Fruit fly (Drosophila melanogaster): ENCODE results near the gene muc.

The muc gene

DNA sequence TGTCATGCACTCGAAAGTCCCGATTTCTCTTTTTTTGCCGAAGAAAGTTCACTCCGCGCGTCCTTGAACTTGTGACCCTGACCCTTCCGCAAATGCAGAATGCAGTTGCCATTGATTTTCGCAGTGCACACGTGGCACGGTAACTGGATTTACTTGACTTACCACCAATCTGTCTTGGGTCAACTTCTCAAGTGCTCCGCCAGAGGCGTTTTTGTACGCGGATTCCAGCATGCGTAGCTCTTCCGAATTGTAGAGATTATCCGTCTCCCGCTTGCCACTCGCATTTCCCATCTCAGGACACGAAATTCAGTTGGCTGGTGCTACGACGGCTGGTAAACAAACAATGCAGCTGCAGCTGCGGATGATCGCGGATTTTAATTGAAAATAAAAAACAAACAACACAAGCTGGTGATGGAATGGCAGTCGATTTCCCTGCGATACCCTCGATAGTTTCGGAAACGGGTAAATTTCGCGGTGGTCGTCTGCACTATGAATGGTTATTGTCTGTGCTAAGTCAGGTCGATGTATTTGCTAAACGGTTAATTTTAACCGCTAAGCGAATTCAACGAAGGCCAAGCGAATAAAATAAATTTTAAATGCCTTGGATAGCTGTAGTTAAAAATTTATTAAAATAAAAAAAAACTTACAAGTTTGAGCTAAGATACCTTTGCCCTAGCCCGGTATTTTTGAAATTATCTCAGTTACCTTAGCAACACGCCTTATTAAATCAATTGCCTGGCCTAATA is 38.7 kb upstream of the muc start, which contains the start of the genes CG5149 and gudu (continued):
- TF ChIP-seq CG8281 (tag; optimal IDR thresholded peaks at IDR 0.05), result no peak
- no peak for TF ChIP-seq Deaf1 (tag; optimal IDR thresholded peaks at IDR 0.05)
- TF ChIP-seq CG3726 (GFP tag; IDR thresholded peaks at IDR 0.05), result no peak
- no peak for TF ChIP-seq CG3065 (GFP tag; optimal IDR thresholded peaks at IDR 0.05)
- no peak for TF ChIP-seq Adf1 (GFP tag; IDR thresholded peaks at IDR 0.05)
- no peak for TF ChIP-seq onecut (GFP tag; IDR thresholded peaks at IDR 0.05)
- no peak for TF ChIP-seq Awh (GFP tag; IDR thresholded peaks at IDR 0.05)
- TF ChIP-seq br (optimal IDR thresholded peaks at IDR 0.05), result no peak
- TF ChIP-seq CG9727 (GFP tag; optimal IDR thresholded peaks at IDR 0.05), result no peak
- no peak for TF ChIP-seq grau (tag; optimal IDR thresholded peaks at IDR 0.05)
- TF ChIP-seq CG6272 (GFP tag; IDR thresholded peaks at IDR 0.05), result peak; percentile 41; the same call in 1 of the 2 replicates
- TF ChIP-seq ham (GFP tag; IDR thresholded peaks at IDR 0.05), result no peak
- TF ChIP-seq CG6175 (GFP tag; IDR thresholded peaks at IDR 0.05), result no peak
- TF ChIP-seq cato (GFP tag; optimal IDR thresholded peaks at IDR 0.05; ENCODE audit: borderline replicate concordance), result no peak
- no peak for TF ChIP-seq Six4 (GFP tag; optimal IDR thresholded peaks at IDR 0.05)
- no peak for TF ChIP-seq ttk (GFP tag; IDR thresholded peaks at IDR 0.05)
- TF ChIP-seq Hr78 (GFP tag; optimal IDR thresholded peaks at IDR 0.05), result peak in 1 of 2 experiments; percentile 90
- TF ChIP-seq CG3407 (GFP tag; optimal IDR thresholded peaks at IDR 0.05), result no peak
- no peak for TF ChIP-seq gt (GFP tag; IDR thresholded peaks at IDR 0.05)
- no peak for TF ChIP-seq Chrac-16 (GFP tag; optimal IDR thresholded peaks at IDR 0.05)
- no peak for TF ChIP-seq Sox102F (GFP tag; optimal IDR thresholded peaks at IDR 0.05)
- TF ChIP-seq CG32772 (GFP tag; IDR thresholded peaks at IDR 0.05), result 0 out of 2 replicates have a peak, but pooled peaks have one; percentile 28
- no peak for TF ChIP-seq D19B (GFP tag; optimal IDR thresholded peaks at IDR 0.05)
- peak; percentile 93 for TF ChIP-seq CG13287 (GFP tag; IDR thresholded peaks at IDR 0.05; ENCODE audit: partially characterized antibody)
- no peak for TF ChIP-seq Tbp (GFP tag; optimal IDR thresholded peaks at IDR 0.05)
- TF ChIP-seq tin (GFP tag; optimal IDR thresholded peaks at IDR 0.05), result no peak
- TF ChIP-seq emc (GFP tag; optimal IDR thresholded peaks at IDR 0.05), result no peak
- TF ChIP-seq CG1529 (GFP tag; optimal IDR thresholded peaks at IDR 0.05), result no peak
- TF ChIP-seq esg (GFP tag; conservative IDR thresholded peaks at IDR 0.05), result no peak
- no peak for TF ChIP-seq tio (GFP tag; optimal IDR thresholded peaks at IDR 0.05)
- TF ChIP-seq Vsx1 (GFP tag; optimal IDR thresholded peaks at IDR 0.05), result no peak
- no peak for TF ChIP-seq Ravus (GFP tag; IDR thresholded peaks at IDR 0.05)
- no peak for TF ChIP-seq CG3838 (GFP tag; optimal IDR thresholded peaks at IDR 0.05)
- TF ChIP-seq Mad (GFP tag; optimal IDR thresholded peaks at IDR 0.05), result no peak
- no peak for TF ChIP-seq B-H1 (GFP tag; IDR thresholded peaks at IDR 0.05)
- TF ChIP-seq chn (GFP tag; optimal IDR thresholded peaks at IDR 0.05), result no peak
- TF ChIP-seq az2 (GFP tag; optimal IDR thresholded peaks at IDR 0.05), result no peak
- no peak for TF ChIP-seq wor (GFP tag; IDR thresholded peaks at IDR 0.05)
- TF ChIP-seq CG12942 (GFP tag; optimal IDR thresholded peaks at IDR 0.05), result no peak
- TF ChIP-seq CG3281 (GFP tag; optimal IDR thresholded peaks at IDR 0.05), result no peak
- no peak for TF ChIP-seq Rx (GFP tag; IDR thresholded peaks at IDR 0.05)
- TF ChIP-seq pan (optimal IDR thresholded peaks at IDR 0.05), result no peak
- TF ChIP-seq pan (GFP tag; optimal IDR thresholded peaks at IDR 0.05 in 1 of 2, IDR thresholded peaks at IDR 0.05 in 1 of 2), result no peak
- TF ChIP-seq CG1233 (GFP tag; optimal IDR thresholded peaks at IDR 0.05), result no peak
- peak; percentile 71 for TF ChIP-seq tna (GFP tag; IDR thresholded peaks at IDR 0.05; ENCODE audit: partially characterized antibody)
- TF ChIP-seq CG30020 (tag; optimal IDR thresholded peaks at IDR 0.05), result no peak
- TF ChIP-seq Optix (GFP tag; IDR thresholded peaks at IDR 0.05), result no peak
- TF ChIP-seq CG34422 (GFP tag; IDR thresholded peaks at IDR 0.05), result no peak
- TF ChIP-seq dimm (GFP tag; IDR thresholded peaks at IDR 0.05), result no peak
- no peak for TF ChIP-seq sug (tag; optimal IDR thresholded peaks at IDR 0.05)
- TF ChIP-seq wdn (GFP tag; IDR thresholded peaks at IDR 0.05), result no peak
- peak; percentile 52; the same call in 2 of the 3 replicates for TF ChIP-seq CG17361 (GFP tag; IDR thresholded peaks at IDR 0.05)

Measured in whole organism, embryonic.